Worm (Caenorhabditis elegans): Measurements from ENCODE around the gene Y39A1A.18.

DNA sequence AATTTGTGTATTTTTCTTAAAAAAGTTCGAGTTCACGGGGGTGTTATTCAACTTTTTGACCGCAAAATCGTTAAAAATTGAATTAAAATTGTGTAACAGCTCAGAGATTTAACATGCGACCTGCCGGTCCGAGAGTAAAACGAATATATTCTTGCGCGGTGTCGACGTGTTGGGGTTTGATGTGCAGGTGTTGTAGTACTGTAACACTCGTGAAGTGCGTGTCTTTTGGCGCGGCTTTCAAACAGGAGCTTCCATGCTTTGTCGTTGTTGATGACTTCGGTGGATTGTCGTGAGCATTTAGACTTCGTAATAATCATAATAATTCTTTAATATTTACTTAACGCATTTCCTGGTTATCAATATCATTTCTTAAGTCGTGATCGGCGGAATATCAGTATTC lies 36.2 kb upstream of the Y39A1A.18 start, which contains the start of gene tat-3:
- no peak for TF ChIP-seq ces-1 (GFP tag; optimal IDR thresholded peaks at IDR 0.05)
- TF ChIP-seq mab-5 (tag; optimal IDR thresholded peaks at IDR 0.05) = no peak
- no peak for TF ChIP-seq nhr-2 (tag; optimal IDR thresholded peaks at IDR 0.05)
- no peak for TF ChIP-seq elt-3 (tag; optimal IDR thresholded peaks at IDR 0.05)
- TF ChIP-seq ztf-11 (tag; optimal IDR thresholded peaks at IDR 0.05) = no peak
- no peak for TF ChIP-seq snpc-4 (tag; optimal IDR thresholded peaks at IDR 0.05)
- TF ChIP-seq unc-62 (GFP tag; optimal IDR thresholded peaks at IDR 0.05) = no peak
- no peak for TF ChIP-seq mep-1 (tag; optimal IDR thresholded peaks at IDR 0.05)
- no peak for TF ChIP-seq mls-2 (tag; optimal IDR thresholded peaks at IDR 0.05)
- TF ChIP-seq pha-4 (tag; optimal IDR thresholded peaks at IDR 0.05) = no peak
- TF ChIP-seq M03D4.4 (tag; optimal IDR thresholded peaks at IDR 0.05) = no peak
- no peak for TF ChIP-seq hlh-1 (tag; optimal IDR thresholded peaks at IDR 0.05)
- no peak for TF ChIP-seq nhr-76 (tag; optimal IDR thresholded peaks at IDR 0.05)

Measured in whole organism, mixed stage, embryonic.